Worm (Caenorhabditis elegans) whole organism, L1 larva: ENCODE data around the gene rskd-1.

Source experiments
- C34B4.2 ChIP-seq: sonication (generic microtip); optimal IDR thresholded peaks from 2 replicates; lab custom pipeline; 2017; ENCODE audit warnings: mild to moderate bottlenecking, missing genetic modification characterization, missing compliant biosample characterization
- blmp-1 ChIP-seq: fragments of 150-350 bp; optimal IDR thresholded peaks from 2 replicates; lab custom pipeline; 2014; ENCODE audit warnings: missing biosample characterization, missing genetic modification characterization
- ceh-82 ChIP-seq, 3 experiments: fragments of 150-350 bp in 1 of 3; sonication (generic microtip) in 2 of 3; optimal IDR thresholded peaks; 2 replicates each; lab custom pipeline; 2014 to 2017; ENCODE audit warnings: missing biosample characterization in 3 of 3, missing genetic modification characterization in 3 of 3
- ceh-90 ChIP-seq: sonication (generic microtip); optimal IDR thresholded peaks from 2 replicates; lab custom pipeline; 2016; ENCODE audit warnings: missing genetic modification characterization, missing compliant biosample characterization
- ces-1 ChIP-seq: fragments of 150-350 bp; optimal IDR thresholded peaks from 2 replicates; lab custom pipeline; 2014; ENCODE audit warnings: missing biosample characterization, missing genetic modification reagents, missing genetic modification characterization
- dpl-1 ChIP-seq, 3 experiments: fragments of 150-350 bp in 2 of 3; sonication (generic microtip) in 1 of 3; optimal IDR thresholded peaks; 2 replicates each; lab custom pipeline; 2014 to 2017; ENCODE audit warnings: missing biosample characterization in 3 of 3, missing genetic modification characterization in 3 of 3, missing genetic modification reagents in 3 of 3
- dsc-1 ChIP-seq: sonication (generic microtip); optimal IDR thresholded peaks from 2 replicates; lab custom pipeline; 2016; ENCODE audit warnings: mild to moderate bottlenecking, missing genetic modification characterization, missing compliant biosample characterization
- efl-1 ChIP-seq, 4 experiments: fragments of 150-350 bp; optimal IDR thresholded peaks in 3 of 4; peaks in 1 of 4; 1 replicate in 1 of 4; 2 replicates in 3 of 4; lab custom pipeline; 2014; ENCODE audit warnings: missing biosample characterization in 2 of 4, missing genetic modification characterization in 2 of 4, missing genetic modification reagents in 2 of 4
- elt-2 ChIP-seq: sonication (generic microtip); optimal IDR thresholded peaks from 2 replicates; lab custom pipeline; 2016; ENCODE audit warnings: missing genetic modification characterization, mild to moderate bottlenecking, inconsistent platforms, missing compliant biosample characterization, missing genetic modification reagents
- ets-5 ChIP-seq: fragments of 200-800 bp; sonication (Bioruptor generic); IDR thresholded peaks from 2 replicates; pipeline ENCODE4 v1.3.6; 2022; ENCODE audit warnings: missing genetic modification characterization, missing compliant biosample characterization
- fkh-10 ChIP-seq: sonication (generic microtip); optimal IDR thresholded peaks from 2 replicates; lab custom pipeline; 2017; ENCODE audit warnings: missing biosample characterization, missing genetic modification reagents, missing genetic modification characterization
- fkh-8 ChIP-seq: sonication (generic microtip); optimal IDR thresholded peaks from 2 replicates; lab custom pipeline; 2016; ENCODE audit warnings: mild to moderate bottlenecking, missing genetic modification characterization, missing compliant biosample characterization
- grh-1 ChIP-seq: fragments of 200-800 bp; sonication (Bioruptor generic); IDR thresholded peaks from 2 replicates; pipeline ENCODE4 v1.3.6; 2022; ENCODE audit warnings: missing genetic modification reagents, missing genetic modification characterization, missing compliant biosample characterization
- hlh-4 ChIP-seq: sonication (generic microtip); optimal IDR thresholded peaks from 2 replicates; lab custom pipeline; 2016; ENCODE audit warnings: mild to moderate bottlenecking, missing genetic modification characterization, missing compliant biosample characterization
- jun-1 ChIP-seq: fragments of 150-350 bp; optimal IDR thresholded peaks from 2 replicates; lab custom pipeline; 2014; ENCODE audit warnings: missing biosample characterization, missing genetic modification reagents, missing genetic modification characterization
- lin-13 ChIP-seq: fragments of 150-350 bp; optimal IDR thresholded peaks from 2 replicates; lab custom pipeline; 2014; ENCODE audit warnings: missing biosample characterization, missing genetic modification reagents, missing genetic modification characterization
- lin-14 ChIP-seq: fragments of 200-800 bp; sonication (Bioruptor generic); optimal IDR thresholded peaks from 2 replicates; lab custom pipeline; 2018; ENCODE audit warnings: mild to moderate bottlenecking, missing genetic modification characterization, moderate library complexity, missing compliant biosample characterization
- lin-15B ChIP-seq: fragments of 150-350 bp; sonication (generic microtip); optimal IDR thresholded peaks from 3 replicates; lab custom pipeline; 2014; ENCODE audit warnings: missing biosample characterization, missing genetic modification characterization
- lin-35 ChIP-seq, 2 experiments: fragments of 150-350 bp; optimal IDR thresholded peaks; 2 replicates each; lab custom pipeline; 2014; ENCODE audit warnings: missing biosample characterization in 2 of 2, missing genetic modification characterization in 2 of 2, missing genetic modification reagents in 2 of 2
- lir-3 ChIP-seq: sonication (generic microtip); optimal IDR thresholded peaks from 2 replicates; lab custom pipeline; 2016; ENCODE audit warnings: mild to moderate bottlenecking, missing genetic modification characterization, moderate library complexity, missing compliant biosample characterization; ENCODE audit not compliant: poor library complexity
- mdl-1 ChIP-seq, 2 experiments: fragments of 150-350 bp; optimal IDR thresholded peaks; 2 replicates each; lab custom pipeline; 2014 to 2017; ENCODE audit warnings: missing biosample characterization in 2 of 2, missing genetic modification characterization in 2 of 2, inconsistent platforms in 1 of 2
- mef-2 ChIP-seq: fragments of 150-350 bp; optimal IDR thresholded peaks from 2 replicates; lab custom pipeline; 2014; ENCODE audit warnings: missing biosample characterization, missing genetic modification characterization
- mep-1 ChIP-seq: fragments of 150-350 bp; optimal IDR thresholded peaks from 2 replicates; lab custom pipeline; 2014; ENCODE audit warnings: missing biosample characterization, missing genetic modification characterization
- nhr-20 ChIP-seq: sonication (generic microtip); optimal IDR thresholded peaks from 2 replicates; lab custom pipeline; 2016; ENCODE audit warnings: mild to moderate bottlenecking, missing genetic modification characterization, missing compliant biosample characterization
- nhr-71 ChIP-seq: sonication (generic microtip); optimal IDR thresholded peaks from 2 replicates; lab custom pipeline; 2016; ENCODE audit warnings: mild to moderate bottlenecking, missing genetic modification characterization, moderate library complexity, missing compliant biosample characterization
- nhr-76 ChIP-seq: sonication (generic microtip); optimal IDR thresholded peaks from 2 replicates; lab custom pipeline; 2017; ENCODE audit warnings: missing biosample characterization, missing genetic modification characterization
- nhr-77 ChIP-seq: fragments of 150-350 bp; optimal IDR thresholded peaks from 2 replicates; lab custom pipeline; 2014; ENCODE audit warnings: missing biosample characterization, missing genetic modification characterization
- nhr-85 ChIP-seq: sonication (generic microtip); peaks from one replicate; lab custom pipeline; 2016; ENCODE audit warnings: missing genetic modification characterization, inconsistent platforms, missing compliant biosample characterization
- nhr-90 ChIP-seq: sonication (generic microtip); optimal IDR thresholded peaks from 2 replicates; lab custom pipeline; 2016; ENCODE audit warnings: mild to moderate bottlenecking, missing genetic modification characterization, missing compliant biosample characterization; ENCODE audit not compliant: poor library complexity
- pax-3 ChIP-seq: fragments of 200-800 bp; sonication (Bioruptor generic); optimal IDR thresholded peaks from 2 replicates; lab custom pipeline; 2018; ENCODE audit warnings: mild to moderate bottlenecking, missing genetic modification characterization, moderate library complexity, missing compliant biosample characterization
- pqm-1 ChIP-seq: sonication (generic microtip); optimal IDR thresholded peaks from 3 replicates; lab custom pipeline; 2017; ENCODE audit warnings: missing biosample characterization, missing genetic modification characterization
- snu-23 ChIP-seq: sonication (generic microtip); optimal IDR thresholded peaks from 2 replicates; lab custom pipeline; 2016; ENCODE audit warnings: missing genetic modification characterization, missing compliant biosample characterization
- sup-37 ChIP-seq: fragments of 200-800 bp; sonication (Bioruptor generic); optimal IDR thresholded peaks from 2 replicates; lab custom pipeline; 2018; ENCODE audit warnings: mild to moderate bottlenecking, missing genetic modification characterization, missing compliant biosample characterization
- swsn-7 ChIP-seq: sonication (generic microtip); optimal IDR thresholded peaks from 2 replicates; lab custom pipeline; 2016; ENCODE audit warnings: missing genetic modification characterization, missing compliant biosample characterization
- tlp-1 ChIP-seq: fragments of 150-350 bp; optimal IDR thresholded peaks from 2 replicates; lab custom pipeline; 2014; ENCODE audit warnings: missing biosample characterization, missing genetic modification characterization
- unc-86 ChIP-seq: sonication (generic microtip); optimal IDR thresholded peaks from 2 replicates; lab custom pipeline; 2016; ENCODE audit warnings: missing genetic modification characterization, missing compliant biosample characterization
- vab-15 ChIP-seq: sonication (generic microtip); optimal IDR thresholded peaks from 2 replicates; lab custom pipeline; 2017; ENCODE audit warnings: missing genotype, mild to moderate bottlenecking, missing genetic modification characterization, missing compliant biosample characterization
- xbp-1 ChIP-seq: sonication (generic microtip); optimal IDR thresholded peaks from 2 replicates; lab custom pipeline; 2016; ENCODE audit warnings: missing genetic modification characterization, missing compliant biosample characterization
- zag-1 ChIP-seq: fragments of 150-350 bp; optimal IDR thresholded peaks from 2 replicates; lab custom pipeline; 2014; ENCODE audit warnings: missing biosample characterization, missing genetic modification characterization
- zip-4 ChIP-seq: fragments of 200-800 bp; sonication (Bioruptor generic); optimal IDR thresholded peaks from 2 replicates; lab custom pipeline; 2018; ENCODE audit warnings: mild to moderate bottlenecking, missing genetic modification characterization, moderate library complexity, missing compliant biosample characterization
- ztf-4 ChIP-seq: fragments of 150-350 bp; optimal IDR thresholded peaks from 2 replicates; lab custom pipeline; 2014; ENCODE audit warnings: missing biosample characterization, missing genetic modification characterization

Gene rskd-1

ce11 chrV:12276946-12277345 lies 11.5 kb downstream of the rskd-1 start, which contains the start of gene bnc-1:
bnc-1 (minus strand) TSS chrV:12277046.
- TF ChIP-seq fkh-10 (GFP tag; lab: Kevin White, UChicago) (no peak), pax-3 (tag; lab: Kevin White, UChicago) (no peak), pqm-1 (tag; lab: Kevin White, UChicago) (no peak), fkh-8 (no peak), lin-35 (GFP tag; optimal IDR thresholded peaks at IDR 0.05; lab: Kevin White, UChicago) (no peak), dpl-1 (GFP tag; optimal IDR thresholded peaks at IDR 0.05; lab: Kevin White, UChicago) (no peak), tlp-1 (tag; lab: Kevin White, UChicago) (no peak), blmp-1 (tag; lab: Kevin White, UChicago) (no peak), mdl-1 (tag; optimal IDR thresholded peaks at IDR 0.05; lab: Kevin White, UChicago) (no peak), ces-1 (GFP tag; lab: Kevin White, UChicago) (no peak), dsc-1 (tag; lab: Kevin White, UChicago) (no peak), efl-1 (optimal IDR thresholded peaks at IDR 0.05; lab: Kevin White, UChicago) (no peak), efl-1 (GFP tag; optimal IDR thresholded peaks at IDR 0.05 in 1 of 2; lab: Kevin White, UChicago) (no peak), zag-1 (tag; lab: Kevin White, UChicago) (no peak), zip-4 (GFP tag; lab: Kevin White, UChicago) (no peak), ets-5 (no peak), sup-37 (GFP tag; lab: Kevin White, UChicago) (no peak), nhr-20 (tag; lab: Kevin White, UChicago) (no peak), swsn-7 (tag; lab: Kevin White, UChicago) (no peak)

- no peak for TF ChIP-seq ceh-90
- no peak for TF ChIP-seq efl-1 (optimal IDR thresholded peaks at IDR 0.05; lab: Kevin White, UChicago)
- TF ChIP-seq efl-1 (GFP tag; optimal IDR thresholded peaks at IDR 0.05 in 1 of 2; lab: Kevin White, UChicago), result peak in 1 of 2 experiments; percentile 57
Observed at ce11 chrV:12275714-12276113, 12.7 kb downstream of the rskd-1 start.

ce11 chrV:12271495-12271894 lies 16.9 kb downstream of the rskd-1 start, which contains the start of the genes tsfm-1 and capg-2:
tsfm-1 (minus strand) TSS chrV:12271551.
capg-2 (plus strand) TSS chrV:12271873.
- TF ChIP-seq xbp-1 (no peak), nhr-71 (tag; lab: Kevin White, UChicago) (no peak), nhr-85 (tag; lab: Kevin White, UChicago) (peak; percentile 28), jun-1 (tag; lab: Kevin White, UChicago) (no peak), lin-35 (GFP tag; optimal IDR thresholded peaks at IDR 0.05; lab: Kevin White, UChicago) (peak; percentile 58 to 84), lin-15B (peak; percentile 7), fkh-10 (GFP tag; lab: Kevin White, UChicago) (no peak), grh-1 (GFP tag; lab: Robert Waterston, UW) (no peak), unc-86 (no peak), zag-1 (tag; lab: Kevin White, UChicago) (no peak), lin-14 (GFP tag; lab: Kevin White, UChicago) (no peak), nhr-77 (tag; lab: Kevin White, UChicago) (no peak), nhr-90 (no peak), lin-13 (GFP tag; lab: Kevin White, UChicago) (no peak), fkh-8 (no peak), lir-3 (no peak), vab-15 (no peak), ets-5 (no peak), mef-2 (tag; lab: Kevin White, UChicago) (no peak), C34B4.2 (tag; lab: Kevin White, UChicago) (no peak), efl-1 (optimal IDR thresholded peaks at IDR 0.05; lab: Kevin White, UChicago) (peak; percentile 27 to 69), efl-1 (GFP tag; optimal IDR thresholded peaks at IDR 0.05 in 1 of 2; lab: Kevin White, UChicago) (peak; percentile 81 to 96), hlh-4 (tag; lab: Kevin White, UChicago) (no peak), mep-1 (tag; lab: Kevin White, UChicago) (peak; percentile 7), ztf-4 (tag; lab: Kevin White, UChicago) (no peak), elt-2 (tag; lab: Kevin White, UChicago) (no peak), dpl-1 (GFP tag; optimal IDR thresholded peaks at IDR 0.05; lab: Kevin White, UChicago) (peak; percentile 64 to 86 (median 70)), nhr-76 (tag; lab: Kevin White, UChicago) (no peak), snu-23 (GFP tag; lab: Kevin White, UChicago) (no peak), ceh-82 (tag; optimal IDR thresholded peaks at IDR 0.05; lab: Kevin White, UChicago) (peak in 1 of 3 experiments; percentile 1), sup-37 (GFP tag; lab: Kevin White, UChicago) (no peak), ces-1 (GFP tag; lab: Kevin White, UChicago) (no peak)
- TF ChIP-seq, all 84 proteins: peak for 7
